Worm (Caenorhabditis elegans): ENCODE data around the gene cogc-8.

- no peak for TF ChIP-seq atf-7 (tag; optimal IDR thresholded peaks at IDR 0.05)
- no peak for TF ChIP-seq Y67H2A.10 (GFP tag; conservative IDR thresholded peaks at IDR 0.05)
- TF ChIP-seq F23B12.7 (tag; optimal IDR thresholded peaks at IDR 0.05; ENCODE audit: insufficient read depth) = no peak
- TF ChIP-seq egrh-3 (GFP tag; IDR thresholded peaks at IDR 0.05) = no peak
These were observed 53.0 kb downstream of the cogc-8 start for ce11 chrIV:293163-293755.

Measured in whole organism, young adult.